Worm (Caenorhabditis elegans): ENCODE results near the gene dct-8.
A peak's percentile ranks its signal among the peaks of the same experiment; 100 is the strongest.

dct-8 gene

DNA sequence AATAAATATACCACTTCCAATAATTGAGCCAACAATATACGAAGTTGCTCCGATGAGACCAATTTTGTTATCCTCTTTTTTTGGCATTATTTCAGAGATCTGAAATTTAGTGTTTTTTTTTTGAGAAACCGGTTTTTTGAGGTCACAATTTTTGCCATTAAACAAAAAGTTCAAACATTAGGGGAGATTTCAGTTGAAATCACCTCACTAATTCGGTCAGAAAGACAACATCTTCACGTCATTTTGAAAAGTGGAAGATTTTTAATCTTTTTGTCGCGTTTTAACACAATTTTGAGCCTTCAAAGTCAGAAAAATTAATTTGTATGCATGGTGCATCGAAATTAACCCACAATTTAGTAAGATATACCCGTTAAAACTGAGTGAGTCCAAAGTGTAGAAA is 29.9 kb upstream of the dct-8 start, which contains the start of gene aat-8:
aat-8 (minus strand) TSS at position 101 of the 400 bp plus-strand sequence.
- TF ChIP-seq nhr-67 (tag; optimal IDR thresholded peaks at IDR 0.05) (peak; percentile 30), fkh-10 (GFP tag; optimal IDR thresholded peaks at IDR 0.05) (no peak)

DNA sequence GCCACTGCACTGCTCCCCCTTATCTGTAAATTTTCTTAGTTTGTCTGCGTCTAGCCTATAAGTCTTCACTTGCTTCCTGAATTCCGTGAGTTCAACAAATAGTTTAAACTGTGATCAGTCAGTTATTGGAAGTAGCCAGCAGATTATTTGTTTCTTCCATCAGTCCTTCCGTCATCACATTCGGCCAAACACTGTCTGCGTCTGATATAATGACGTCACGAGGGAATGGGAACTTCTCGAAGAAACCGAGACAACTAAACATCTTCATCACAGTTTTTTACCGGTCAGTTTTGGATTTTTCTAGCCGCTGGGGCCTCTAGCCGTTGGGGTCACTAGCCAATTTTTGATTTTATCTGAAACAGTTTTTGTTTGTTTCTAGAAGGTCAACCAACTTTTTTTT is 28.9 kb upstream of the dct-8 start:
- peak; percentile 30 for TF ChIP-seq pqm-1 (tag; optimal IDR thresholded peaks at IDR 0.05)
- peak; percentile 38 for TF ChIP-seq elt-2 (tag; optimal IDR thresholded peaks at IDR 0.05)
- TF ChIP-seq nhr-23 (tag; optimal IDR thresholded peaks at IDR 0.05), result peak; percentile 46
- peak; percentile 55 for TF ChIP-seq nhr-25 (tag; optimal IDR thresholded peaks at IDR 0.05)
- TF ChIP-seq ZK546.5 (tag; optimal IDR thresholded peaks at IDR 0.05), result no peak
- no peak for TF ChIP-seq ceh-28 (tag; optimal IDR thresholded peaks at IDR 0.05)
- TF ChIP-seq mml-1 (tag; optimal IDR thresholded peaks at IDR 0.05), result no peak
- no peak for TF ChIP-seq lin-39 (tag; optimal IDR thresholded peaks at IDR 0.05)
- no peak for TF ChIP-seq ceh-9 (tag; optimal IDR thresholded peaks at IDR 0.05)
- no peak for TF ChIP-seq ceh-16 (tag; optimal IDR thresholded peaks at IDR 0.05)
- TF ChIP-seq eor-1 (tag; optimal IDR thresholded peaks at IDR 0.05), result no peak
- no peak for TF ChIP-seq lin-15B (tag; optimal IDR thresholded peaks at IDR 0.05)

DNA sequence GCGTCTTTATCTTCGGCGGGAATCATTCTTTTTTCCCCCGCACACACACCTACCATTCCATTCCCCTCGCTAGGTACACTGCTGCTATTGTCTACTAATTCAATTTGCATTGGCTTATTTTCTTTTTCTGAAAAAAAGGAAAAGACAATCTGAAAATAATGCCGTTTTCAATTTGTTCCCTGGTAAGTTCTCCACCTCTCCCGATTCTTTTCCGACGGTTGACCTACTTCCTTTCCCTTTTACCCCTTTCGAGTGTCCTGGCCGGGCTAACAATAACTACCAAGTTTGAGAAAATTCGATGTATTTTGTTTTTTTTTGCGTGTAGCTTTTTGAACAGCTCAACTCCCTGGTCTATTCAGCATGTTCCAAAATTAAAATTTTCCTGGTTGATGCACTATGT is 27.6 kb upstream of the dct-8 start, which contains the start of gene F37C4.4:
F37C4.4 (plus strand) TSS at position 58 of the 400 bp plus-strand sequence.
- no peak for TF ChIP-seq jun-1 (tag; optimal IDR thresholded peaks at IDR 0.05)

DNA sequence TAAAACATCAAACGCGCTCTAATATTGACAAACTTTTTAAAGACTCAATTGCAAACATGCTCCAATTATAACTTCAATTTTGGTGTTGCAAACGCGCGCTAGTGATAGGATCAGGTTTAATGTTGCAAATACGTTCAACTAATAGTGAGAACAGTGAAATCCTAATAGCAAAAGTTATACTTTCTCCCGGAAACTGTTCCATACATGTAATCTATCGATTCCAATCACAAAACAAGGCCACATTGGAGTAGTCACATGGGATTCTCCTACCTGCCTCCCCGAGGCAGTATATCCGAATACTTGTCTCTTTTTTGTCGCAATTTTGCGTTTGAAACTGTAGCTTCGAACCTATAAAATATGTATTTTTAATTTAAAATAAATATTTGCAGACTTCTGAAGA is 25.0 kb upstream of the dct-8 start:
- no peak for TF ChIP-seq nhr-77 (tag; optimal IDR thresholded peaks at IDR 0.05)
- no peak for TF ChIP-seq nfya-1 (tag; optimal IDR thresholded peaks at IDR 0.05; ENCODE audit: insufficient read depth)
- TF ChIP-seq lin-15B (tag; optimal IDR thresholded peaks at IDR 0.05), result no peak
- no peak for TF ChIP-seq nhr-23 (tag; optimal IDR thresholded peaks at IDR 0.05)
- TF ChIP-seq mml-1 (tag; optimal IDR thresholded peaks at IDR 0.05), result no peak
- TF ChIP-seq fkh-2 (tag; optimal IDR thresholded peaks at IDR 0.05), result no peak
- no peak for TF ChIP-seq snpc-4 (tag; optimal IDR thresholded peaks at IDR 0.05)
- TF ChIP-seq pqm-1 (tag; optimal IDR thresholded peaks at IDR 0.05), result no peak
- TF ChIP-seq nhr-25 (tag; optimal IDR thresholded peaks at IDR 0.05), result no peak
- no peak for TF ChIP-seq R02D3.7 (tag; optimal IDR thresholded peaks at IDR 0.05)
- TF ChIP-seq unc-39 (tag; optimal IDR thresholded peaks at IDR 0.05), result no peak
- TF ChIP-seq elt-3 (tag; optimal IDR thresholded peaks at IDR 0.05), result no peak

DNA sequence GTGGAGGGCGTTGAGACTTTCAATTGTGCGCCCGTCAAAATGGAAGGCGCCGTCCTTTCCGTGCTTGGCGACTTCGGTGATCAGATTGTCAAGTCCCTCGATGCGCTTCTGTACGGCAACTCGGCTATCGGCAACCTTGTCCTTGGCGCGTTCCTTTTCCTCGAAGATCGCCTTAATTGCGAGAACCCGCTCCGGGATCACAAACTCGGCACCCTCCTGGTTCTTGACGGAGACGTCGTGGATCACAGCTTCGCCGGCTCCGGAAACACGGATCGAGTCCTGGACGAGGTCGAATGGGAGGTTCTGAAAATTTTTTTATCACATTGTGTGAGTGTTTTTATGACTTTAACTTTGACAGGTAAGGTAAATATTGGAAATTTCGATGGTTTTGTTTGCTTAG is 21.7 kb upstream of the dct-8 start:
- TF ChIP-seq pha-4 (tag; optimal IDR thresholded peaks at IDR 0.05) (peak; percentile 31), nhr-25 (tag; optimal IDR thresholded peaks at IDR 0.05) (peak; percentile 9), R02D3.7 (tag; optimal IDR thresholded peaks at IDR 0.05) (no peak)

DNA sequence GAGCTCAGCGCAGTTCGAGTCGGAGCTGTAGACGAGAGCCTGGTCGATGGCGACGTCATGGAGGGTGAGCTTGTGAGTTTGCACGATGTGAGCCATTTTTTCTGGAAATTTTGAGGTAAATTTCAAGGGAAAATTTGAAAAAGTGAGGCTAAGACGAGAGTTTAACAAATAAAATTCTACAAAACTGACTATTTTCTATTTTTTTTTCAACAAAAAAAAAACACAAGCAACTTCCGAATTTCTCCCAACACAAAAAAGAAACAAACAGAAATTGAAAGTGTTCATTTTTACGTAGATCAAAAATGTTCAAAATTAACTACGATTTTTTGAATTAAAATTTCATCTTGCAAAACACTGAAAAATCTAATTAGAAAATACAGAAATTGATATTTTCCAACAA is 21.2 kb upstream of the dct-8 start, which contains the start of gene F37C4.5:
F37C4.5 (minus strand) TSS at position 101 of the 400 bp plus-strand sequence.
- TF ChIP-seq R02D3.7 (tag; optimal IDR thresholded peaks at IDR 0.05), result no peak

DNA sequence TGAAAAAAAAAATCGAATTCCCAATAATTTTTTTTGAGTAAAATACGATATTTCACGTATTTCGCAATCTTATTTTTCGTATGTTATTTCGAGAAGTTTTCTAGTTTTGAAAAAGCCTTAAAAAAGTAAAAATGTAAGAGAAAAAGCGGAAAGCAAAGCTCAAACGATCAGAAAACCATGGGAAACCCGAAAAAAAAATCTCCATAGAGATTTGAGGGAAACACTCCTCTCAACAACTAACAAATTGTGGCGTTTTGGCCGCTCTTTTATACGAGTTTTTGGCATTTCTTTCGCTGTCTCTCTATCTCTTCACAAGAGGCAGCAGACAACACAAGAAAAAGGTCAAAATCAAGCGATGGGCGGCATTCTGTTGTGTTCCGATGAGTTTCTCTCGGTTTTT is 20.5 kb upstream of the dct-8 start:
- TF ChIP-seq hmg-11 (tag; optimal IDR thresholded peaks at IDR 0.05) (peak; percentile 19), eor-1 (tag; optimal IDR thresholded peaks at IDR 0.05) (no peak), lin-15B (tag; optimal IDR thresholded peaks at IDR 0.05) (peak; percentile 37), fos-1 (tag; optimal IDR thresholded peaks at IDR 0.05) (peak; percentile 23), pha-4 (tag; optimal IDR thresholded peaks at IDR 0.05) (peak; percentile 44), elt-2 (tag; optimal IDR thresholded peaks at IDR 0.05) (peak; percentile 55), nhr-67 (tag; optimal IDR thresholded peaks at IDR 0.05) (no peak), ztf-11 (tag; optimal IDR thresholded peaks at IDR 0.05) (no peak), ztf-4 (tag; optimal IDR thresholded peaks at IDR 0.05) (no peak), nhr-11 (tag; optimal IDR thresholded peaks at IDR 0.05) (no peak), jun-1 (tag; optimal IDR thresholded peaks at IDR 0.05) (peak; percentile 14), nhr-25 (tag; optimal IDR thresholded peaks at IDR 0.05) (peak; percentile 50), nhr-77 (tag; optimal IDR thresholded peaks at IDR 0.05) (no peak), skn-1 (tag; optimal IDR thresholded peaks at IDR 0.05) (peak; percentile 1), ceh-82 (tag; optimal IDR thresholded peaks at IDR 0.05) (peak; percentile 8), ama-1 (optimal IDR thresholded peaks at IDR 0.05) (peak; percentile 89), nfya-1 (tag; optimal IDR thresholded peaks at IDR 0.05; ENCODE audit: insufficient read depth) (peak; percentile 58), lin-39 (tag; optimal IDR thresholded peaks at IDR 0.05) (no peak)
